Fruit fly (Drosophila melanogaster): Measurements from ENCODE around the gene Nph.

dm6 chr3R:29990681-29991080 is 14.0 kb downstream of the Nph start:
- no peak for TF ChIP-seq CG13204 (GFP tag; optimal IDR thresholded peaks at IDR 0.05)
- no peak for TF ChIP-seq CG12605 (GFP tag; IDR thresholded peaks at IDR 0.05)
